Worm (Caenorhabditis elegans): ENCODE results near the gene toe-2.

The toe-2 gene

DNA sequence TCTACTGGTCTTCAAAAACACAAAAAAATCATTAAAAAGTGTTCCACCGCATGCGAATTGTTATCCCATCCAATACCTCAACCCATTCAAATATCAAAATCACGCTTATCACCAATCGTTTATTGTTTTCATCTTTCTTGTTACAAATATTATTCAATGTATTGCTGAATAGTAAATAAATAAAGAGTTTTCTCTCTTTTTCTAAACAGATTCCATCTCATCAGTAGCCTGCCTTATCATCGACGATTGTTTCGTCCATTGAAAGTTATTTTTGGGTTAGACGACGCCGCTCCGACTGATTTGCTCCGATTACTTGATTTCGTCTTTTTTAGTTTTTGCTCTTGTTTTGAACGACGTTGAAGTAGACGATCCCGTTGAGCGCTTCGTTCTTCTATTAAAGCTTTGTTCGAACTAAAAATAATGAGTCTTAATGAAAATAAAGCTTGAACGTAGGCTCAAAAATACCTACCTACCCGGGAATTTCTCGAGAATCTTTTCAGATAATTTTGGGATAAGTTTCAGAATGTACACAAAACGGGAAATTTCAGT lies 5.0 kb upstream of the toe-2 start:
- TF ChIP-seq lin-38 (GFP tag; IDR thresholded peaks at IDR 0.05) (peak; percentile 34; the same call in 1 of the 2 replicates), nhr-102 (tag; optimal IDR thresholded peaks at IDR 0.05) (peak; percentile 52), unc-62 (GFP tag; optimal IDR thresholded peaks at IDR 0.05 in 1 of 2) (peak in 1 of 2 experiments; percentile 10), unc-62 (tag; optimal IDR thresholded peaks at IDR 0.05) (no peak), mep-1 (tag; optimal IDR thresholded peaks at IDR 0.05) (no peak), pqm-1 (tag; optimal IDR thresholded peaks at IDR 0.05) (no peak), nhr-111 (GFP tag; optimal IDR thresholded peaks at IDR 0.05) (no peak), F26F4.8 (GFP tag; conservative IDR thresholded peaks at IDR 0.05) (no peak), dve-1 (tag; optimal IDR thresholded peaks at IDR 0.05; ENCODE audit: insufficient read depth) (peak; percentile 7), daf-16 (GFP tag; optimal IDR thresholded peaks at IDR 0.05) (no peak), daf-16 (tag; optimal IDR thresholded peaks at IDR 0.05) (peak; percentile 91), ZK337.2 (GFP tag; IDR thresholded peaks at IDR 0.05) (no peak), nhr-25 (tag; optimal IDR thresholded peaks at IDR 0.05; ENCODE audit: borderline replicate concordance, insufficient read depth) (no peak)

DNA sequence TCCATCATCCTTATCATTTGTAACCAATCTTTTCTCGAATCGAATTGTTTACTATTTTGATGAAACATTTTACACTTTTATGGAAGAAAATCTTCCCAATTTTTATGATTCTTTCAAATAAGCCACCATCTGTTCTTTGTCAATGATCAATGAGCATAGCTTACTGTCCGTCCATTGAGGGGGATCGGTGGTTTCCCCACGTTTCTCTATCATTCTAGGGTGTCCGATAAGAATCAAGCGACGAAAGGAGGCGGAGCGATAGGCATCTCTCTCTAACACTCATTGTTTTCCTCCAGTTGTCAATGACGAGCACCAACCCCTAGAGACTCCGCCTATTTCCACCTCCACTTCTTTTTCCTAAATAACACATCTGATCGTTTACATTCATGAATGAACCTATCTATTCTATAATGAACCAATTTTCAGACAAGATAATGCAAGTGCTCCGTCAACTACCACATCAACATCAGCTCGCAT lies 3.4 kb upstream of the toe-2 start, which contains the start of gene C56E6.2:
Gene C56E6.2 (plus strand): TSS at position 427 of the 477 bp plus-strand sequence.
- TF ChIP-seq ztf-7 (tag; optimal IDR thresholded peaks at IDR 0.05) = no peak
- peak; percentile 21 for TF ChIP-seq dve-1 (tag; optimal IDR thresholded peaks at IDR 0.05; ENCODE audit: insufficient read depth)
- 0 out of 2 replicates have a peak, but pooled peaks have one; percentile 32 for TF ChIP-seq dmd-6 (GFP tag; IDR thresholded peaks at IDR 0.05)
- TF ChIP-seq nhr-28 (tag; optimal IDR thresholded peaks at IDR 0.05) = no peak
- no peak for TF ChIP-seq mes-2 (tag; optimal IDR thresholded peaks at IDR 0.05; ENCODE audit: poor library complexity, severe bottlenecking)
- no peak for TF ChIP-seq ctbp-1 (GFP tag; IDR thresholded peaks at IDR 0.05)
- no peak for TF ChIP-seq F44E2.7 (GFP tag; IDR thresholded peaks at IDR 0.05)
- no peak for TF ChIP-seq daf-16 (GFP tag; optimal IDR thresholded peaks at IDR 0.05)
- peak; percentile 72 for TF ChIP-seq daf-16 (tag; optimal IDR thresholded peaks at IDR 0.05)
- TF ChIP-seq nhr-25 (tag; optimal IDR thresholded peaks at IDR 0.05; ENCODE audit: borderline replicate concordance, insufficient read depth) = no peak
- peak; percentile 67 for TF ChIP-seq hlh-11 (tag; optimal IDR thresholded peaks at IDR 0.05)
- TF ChIP-seq snpc-4 (tag; optimal IDR thresholded peaks at IDR 0.05) = no peak

DNA sequence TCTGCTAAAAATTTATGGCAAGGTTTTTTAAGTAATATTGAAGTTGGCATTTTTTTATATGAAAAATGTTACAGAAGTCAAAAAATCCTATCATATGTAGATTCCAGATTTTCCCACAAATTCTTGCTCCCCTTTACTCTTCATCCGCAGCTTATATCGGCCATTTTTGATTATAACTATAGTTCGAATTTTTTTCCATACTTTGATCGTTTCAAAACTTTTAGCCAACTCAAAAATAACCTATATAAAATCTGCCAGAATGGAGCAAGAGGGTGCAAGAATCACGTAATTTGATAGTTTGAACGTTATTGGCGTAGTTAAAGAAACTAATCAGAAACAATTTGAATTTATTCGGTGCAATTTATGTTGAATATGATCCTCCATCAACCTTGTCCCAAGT lies 2.8 kb upstream of the toe-2 start:
- TF ChIP-seq ama-1 (optimal IDR thresholded peaks at IDR 0.05) (no peak), aha-1 (tag) (peak; percentile 91), nhr-48 (tag; optimal IDR thresholded peaks at IDR 0.05) (no peak), zfp-3 (GFP tag; conservative IDR thresholded peaks at IDR 0.05) (0 out of 2 replicates have a peak, but pooled peaks have one; percentile 7)

DNA sequence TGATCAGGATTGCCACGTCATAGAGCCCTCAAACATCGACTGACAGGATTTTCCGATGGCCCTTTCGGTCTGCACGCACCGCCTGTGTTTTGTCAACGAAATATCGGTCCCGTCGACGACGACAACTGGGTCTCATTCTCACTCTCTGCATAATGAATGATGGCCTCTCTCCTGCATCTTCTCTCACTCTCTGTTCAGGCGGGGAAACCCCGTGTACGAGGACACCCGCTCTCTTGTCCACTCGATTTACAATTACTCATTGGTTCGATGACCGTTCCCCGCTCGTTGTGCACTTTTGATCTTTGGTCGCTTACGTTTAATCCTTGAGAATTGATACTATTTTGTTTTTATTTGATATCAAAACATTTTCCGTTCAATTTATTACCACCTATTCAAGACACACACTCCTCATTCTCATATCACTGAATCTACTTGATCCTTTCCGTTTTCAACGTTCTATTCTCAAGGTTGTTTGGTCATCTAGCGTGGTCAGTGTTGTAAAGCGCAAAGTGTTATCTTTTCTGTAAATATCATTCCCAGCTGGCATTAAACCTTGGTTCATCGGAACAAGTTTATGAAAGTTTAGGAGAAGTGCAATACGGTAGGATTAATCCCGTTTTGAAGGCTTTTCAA lies 1.6 kb upstream of the toe-2 start:
- TF ChIP-seq hlh-11 (tag; optimal IDR thresholded peaks at IDR 0.05) = peak; percentile 28
- peak in 1 of 2 experiments; percentile 11 for TF ChIP-seq mdl-1 (tag; optimal IDR thresholded peaks at IDR 0.05)
- no peak for TF ChIP-seq skn-1 (tag; optimal IDR thresholded peaks at IDR 0.05)
- no peak for TF ChIP-seq dpl-1 (GFP tag; optimal IDR thresholded peaks at IDR 0.05)
- peak; percentile 21 for TF ChIP-seq dve-1 (tag; optimal IDR thresholded peaks at IDR 0.05; ENCODE audit: insufficient read depth)
- peak; percentile 97 for TF ChIP-seq aha-1 (tag)
- peak; percentile 3 for TF ChIP-seq mxl-3 (GFP tag; optimal IDR thresholded peaks at IDR 0.05)
- TF ChIP-seq dmd-6 (GFP tag; IDR thresholded peaks at IDR 0.05) = 0 out of 2 replicates have a peak, but pooled peaks have one; percentile 5
- TF ChIP-seq unc-62 (GFP tag; optimal IDR thresholded peaks at IDR 0.05 in 1 of 2) = peak in 1 of 2 experiments; percentile 88
- no peak for TF ChIP-seq unc-62 (tag; optimal IDR thresholded peaks at IDR 0.05)
- no peak for TF ChIP-seq lin-1 (GFP tag; IDR thresholded peaks at IDR 0.05)
- TF ChIP-seq zip-11 (GFP tag; IDR thresholded peaks at IDR 0.05) = no peak
- TF ChIP-seq F44E2.7 (GFP tag; IDR thresholded peaks at IDR 0.05) = no peak
- TF ChIP-seq daf-16 (GFP tag; optimal IDR thresholded peaks at IDR 0.05) = no peak
- TF ChIP-seq daf-16 (tag; optimal IDR thresholded peaks at IDR 0.05) = peak; percentile 32
- TF ChIP-seq nhr-11 (tag; optimal IDR thresholded peaks at IDR 0.05) = no peak
- peak; percentile 29 for TF ChIP-seq nhr-28 (tag; optimal IDR thresholded peaks at IDR 0.05)
- no peak for TF ChIP-seq vab-7 (GFP tag; IDR thresholded peaks at IDR 0.05)

Data from whole organism, L4 larva.